Worm (Caenorhabditis elegans) whole organism, dauer: Measurements from ENCODE around the gene slt-1.

Source experiments
- unc-62 ChIP-seq: sonication (generic microtip); optimal IDR thresholded peaks from 2 replicates; lab custom pipeline; 2017; ENCODE audit warnings: missing biosample characterization, missing genetic modification reagents, missing genetic modification characterization

The slt-1 gene

DNA sequence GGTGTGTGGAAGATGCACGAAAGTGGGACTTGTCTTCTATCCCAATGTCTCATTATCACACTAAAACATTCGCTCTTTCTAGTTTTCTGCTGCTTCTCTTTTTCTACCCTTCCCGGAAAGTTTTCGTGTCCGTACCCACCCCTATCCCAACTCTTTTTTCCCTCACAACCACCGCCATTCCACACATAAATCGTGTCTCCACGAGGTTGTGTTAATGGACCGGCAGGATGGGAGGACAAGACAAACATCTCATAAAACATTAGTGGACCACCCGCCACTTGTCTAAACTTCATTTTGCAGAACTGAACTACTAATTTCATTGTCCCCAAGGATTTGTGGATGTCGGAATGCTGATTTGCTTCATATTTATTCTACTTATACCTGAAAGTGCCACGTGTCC, at the start of gene slt-1:
Gene slt-1, plus strand, starts transcription at position 301 of the 400 bp plus-strand sequence.
- no peak for TF ChIP-seq unc-62 (GFP tag; lab: Kevin White, UChicago)

DNA sequence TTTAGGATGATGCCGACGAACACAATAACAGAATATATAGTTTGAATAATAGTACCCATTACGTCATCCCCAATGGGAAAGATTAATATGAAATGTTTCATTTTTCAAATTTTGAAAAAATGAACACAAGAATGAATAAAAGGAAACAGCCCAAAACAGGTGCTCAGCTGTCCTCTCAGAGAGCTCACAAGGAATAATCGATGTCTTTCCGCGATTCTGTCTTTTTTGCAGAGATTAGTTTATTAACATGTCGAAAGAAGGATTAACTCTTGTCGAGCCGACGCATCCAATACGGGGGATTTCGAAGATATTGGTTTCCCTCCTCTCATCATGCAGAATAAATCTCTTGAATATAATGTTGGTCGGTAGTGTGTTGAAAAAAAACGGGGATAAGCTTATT, 45.3 kb upstream of the slt-1 start, which contains the start of gene F54E4.2:
Gene F54E4.2, minus strand, starts transcription at position 101 of the 400 bp plus-strand sequence.
- no peak for TF ChIP-seq unc-62 (GFP tag; lab: Kevin White, UChicago)

DNA sequence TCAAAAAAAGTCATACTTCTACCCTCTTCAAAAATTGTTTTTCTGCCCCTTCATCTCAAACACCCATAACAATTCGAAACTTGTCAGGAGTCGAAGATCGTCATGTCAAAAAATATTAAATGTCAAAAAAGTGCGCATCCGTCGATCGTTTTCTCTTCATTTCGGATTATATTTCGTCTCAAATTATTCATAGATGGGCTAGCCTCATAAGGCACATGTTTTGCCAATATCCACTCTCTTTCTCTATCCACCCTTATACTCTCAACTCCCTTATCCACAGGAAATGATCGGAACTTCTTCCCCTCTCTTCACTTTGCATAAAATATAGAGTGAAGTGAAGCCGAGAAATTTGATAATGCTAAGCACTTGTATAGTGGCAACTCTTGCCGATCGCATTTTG, 40.4 kb upstream of the slt-1 start:
- no peak for TF ChIP-seq unc-62 (GFP tag; lab: Kevin White, UChicago)

DNA sequence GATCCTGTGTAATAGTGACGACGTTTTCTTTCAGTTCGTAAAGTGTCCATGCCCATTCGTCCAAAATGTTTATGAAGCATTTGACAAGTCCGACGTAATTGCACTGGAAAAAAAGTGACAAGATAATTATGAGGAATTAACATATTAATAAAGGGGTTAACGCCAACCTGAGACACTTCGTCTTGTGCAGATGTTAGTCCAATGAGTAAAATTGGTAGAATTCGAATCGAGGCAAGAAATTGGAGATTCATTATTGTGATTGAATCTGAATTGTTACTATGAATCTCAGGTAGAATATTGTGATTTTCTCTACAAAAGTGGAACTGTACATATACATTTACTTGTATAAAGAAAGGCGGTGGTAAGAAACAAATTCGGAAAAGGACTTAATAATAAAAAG, 38.0 kb upstream of the slt-1 start, which contains the start of gene F54E4.3:
Gene F54E4.3, minus strand, starts transcription at position 265 of the 400 bp plus-strand sequence.
- no peak for TF ChIP-seq unc-62 (GFP tag; lab: Kevin White, UChicago)

DNA sequence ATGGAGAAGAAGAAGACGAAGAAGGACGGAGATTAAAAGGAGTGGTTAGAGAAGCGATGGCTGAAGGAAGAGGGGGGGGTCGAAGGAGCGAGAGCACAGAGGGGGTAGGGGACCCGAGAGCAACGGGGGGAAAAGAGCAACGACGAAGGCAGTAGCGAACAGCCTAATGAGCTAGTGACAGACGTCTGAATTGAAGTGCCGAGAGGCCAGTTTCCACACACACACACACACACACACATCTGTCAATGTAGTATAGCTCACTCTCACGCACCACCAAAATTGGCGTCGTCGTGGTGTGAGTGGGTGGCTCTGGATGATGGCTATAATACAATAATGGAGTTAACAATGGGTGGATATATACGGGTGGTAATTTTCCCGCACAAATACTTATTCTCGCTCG, 37.4 kb upstream of the slt-1 start:
- no peak for TF ChIP-seq unc-62 (GFP tag; lab: Kevin White, UChicago)

DNA sequence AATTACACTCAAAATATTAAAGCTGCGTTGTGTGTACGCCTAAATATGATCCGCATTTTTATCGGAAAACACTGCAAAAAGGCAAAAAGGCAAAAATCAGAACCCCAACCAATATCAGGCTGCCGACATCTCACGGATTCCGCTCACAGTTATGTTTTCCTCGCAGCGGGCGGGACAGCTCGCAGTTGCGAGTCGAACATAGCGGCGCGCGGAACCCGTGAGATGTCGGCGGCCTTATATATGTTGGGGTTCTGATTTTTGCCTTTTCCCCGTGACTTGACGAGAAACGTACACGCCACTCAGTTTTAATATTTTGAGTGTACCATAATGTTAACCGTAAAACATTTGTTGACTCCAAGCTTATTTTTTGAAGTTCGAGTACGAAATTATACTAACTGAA, 36.7 kb upstream of the slt-1 start:
- TF ChIP-seq unc-62 (GFP tag; lab: Kevin White, UChicago), result no peak

DNA sequence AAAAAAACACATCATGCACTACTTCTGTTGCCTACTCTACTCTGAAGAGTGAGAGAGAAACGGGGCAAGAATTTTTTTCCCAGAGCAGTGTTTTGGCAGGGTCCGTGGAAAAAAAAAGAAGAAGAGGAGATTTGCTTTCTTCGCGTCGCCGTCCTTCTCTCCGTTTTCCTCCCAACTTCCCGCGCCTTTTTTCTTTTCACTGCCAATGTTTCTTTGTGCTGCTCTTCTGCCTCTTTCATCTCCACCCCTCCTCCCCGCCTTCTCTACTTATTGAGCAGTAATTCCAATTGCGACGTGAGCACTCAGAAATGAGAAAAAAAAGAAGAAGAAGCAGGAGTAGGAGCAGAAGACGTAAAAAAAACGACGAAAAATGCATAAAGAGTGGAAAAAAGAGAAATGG, 34.2 kb upstream of the slt-1 start:
- TF ChIP-seq unc-62 (GFP tag; lab: Kevin White, UChicago), result no peak

DNA sequence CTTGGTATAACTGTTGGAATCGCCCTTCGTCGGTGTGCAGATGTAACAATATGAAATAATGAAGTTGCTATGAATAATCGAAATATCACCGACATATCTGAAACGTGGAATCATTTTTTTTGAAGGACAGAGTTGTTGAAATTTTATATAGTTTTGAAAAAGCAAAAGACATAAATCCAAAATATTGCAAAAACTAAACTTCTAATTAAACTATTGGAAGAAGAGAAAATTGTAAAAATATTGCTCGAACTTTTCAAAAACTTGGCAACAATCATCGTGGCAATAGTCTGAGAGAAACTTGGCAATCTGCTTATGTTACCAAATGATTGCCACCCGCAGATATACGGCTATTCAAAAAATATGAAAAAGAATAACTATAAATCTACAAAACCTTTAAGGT, 28.7 kb upstream of the slt-1 start, which contains the start of gene F54E4.4:
Gene F54E4.4, minus strand, starts transcription at position 101 of the 400 bp plus-strand sequence.
- TF ChIP-seq unc-62 (GFP tag; lab: Kevin White, UChicago), result no peak

DNA sequence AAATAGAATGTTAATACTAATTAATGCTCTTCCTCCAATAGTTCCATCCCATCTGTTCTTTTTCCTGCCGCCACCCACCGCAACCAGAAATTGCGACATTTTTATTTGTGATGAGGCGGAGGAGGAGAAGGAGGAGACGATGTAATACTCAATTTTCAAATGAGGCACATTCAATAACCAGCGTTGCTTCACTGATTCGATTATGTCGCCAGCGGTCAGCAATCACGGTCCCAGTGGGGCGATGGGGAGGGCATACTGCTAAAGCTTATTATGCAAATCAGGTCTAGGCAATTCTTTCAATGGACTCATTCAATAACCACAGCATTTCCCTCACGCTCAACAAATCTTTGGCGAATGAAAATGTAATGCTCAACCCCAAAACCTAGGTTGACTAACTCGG, 24.9 kb upstream of the slt-1 start:
- no peak for TF ChIP-seq unc-62 (GFP tag; lab: Kevin White, UChicago)

DNA sequence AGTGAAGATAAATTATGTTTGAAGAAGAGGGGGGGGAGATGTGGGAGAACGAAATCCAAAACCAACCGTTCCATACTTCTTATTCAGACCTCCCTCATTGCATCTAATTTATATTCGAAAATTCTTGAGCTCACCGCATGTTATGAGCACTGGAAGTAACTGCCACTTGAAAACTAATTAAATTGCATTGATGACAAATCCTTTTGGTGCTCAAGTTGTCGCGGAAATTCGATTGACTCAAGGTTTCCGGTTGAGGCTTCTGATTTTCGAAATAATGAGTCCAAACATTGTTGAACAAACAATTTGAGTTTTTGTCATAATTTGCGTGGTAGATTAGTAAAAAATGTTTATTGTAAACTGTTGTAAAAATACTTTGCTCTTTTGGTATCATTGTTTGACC, 22.1 kb upstream of the slt-1 start:
- no peak for TF ChIP-seq unc-62 (GFP tag; lab: Kevin White, UChicago)

DNA sequence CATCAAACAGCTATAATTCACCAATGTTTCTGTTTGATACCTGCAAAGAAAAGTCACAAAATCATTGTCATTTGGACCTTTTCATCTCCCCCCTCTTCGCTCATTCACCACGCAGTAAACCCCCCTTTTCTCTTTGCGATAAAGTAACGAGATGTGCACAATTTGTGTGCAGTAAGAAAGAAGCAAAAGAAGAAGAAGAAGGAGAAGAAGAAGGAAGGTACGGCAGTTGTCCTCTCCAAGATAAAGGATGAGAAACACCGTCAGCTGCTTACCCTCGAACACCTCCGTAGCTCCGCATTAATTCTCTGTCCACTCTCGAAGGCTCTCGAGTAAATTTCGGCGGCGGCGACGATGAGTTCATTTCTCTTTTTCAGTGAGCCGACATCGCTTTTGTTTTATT, 20.6 kb upstream of the slt-1 start:
- no peak for TF ChIP-seq unc-62 (GFP tag; lab: Kevin White, UChicago)

DNA sequence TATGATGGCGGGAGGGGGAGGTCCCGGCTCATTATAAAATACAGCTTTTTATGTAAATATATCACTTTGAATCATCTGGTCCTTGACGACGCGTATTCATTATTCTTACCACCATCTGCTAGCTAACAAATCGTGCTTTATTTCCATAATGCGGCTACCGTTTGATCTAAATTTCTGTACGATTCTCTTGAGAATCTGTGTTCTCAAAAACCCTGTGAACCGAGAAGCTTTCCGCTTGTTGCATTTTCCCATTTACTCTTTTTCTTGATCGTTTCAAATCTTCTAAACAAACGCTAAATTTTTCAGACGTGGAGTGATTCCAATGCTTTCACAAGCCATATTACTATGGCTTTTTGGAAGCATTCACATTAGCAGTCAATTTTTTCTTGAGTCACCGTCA, 19.5 kb upstream of the slt-1 start, which contains the start of gene syg-2:
Gene syg-2, plus strand, starts transcription at position 301 of the 400 bp plus-strand sequence.
- TF ChIP-seq unc-62 (GFP tag; lab: Kevin White, UChicago), result no peak

DNA sequence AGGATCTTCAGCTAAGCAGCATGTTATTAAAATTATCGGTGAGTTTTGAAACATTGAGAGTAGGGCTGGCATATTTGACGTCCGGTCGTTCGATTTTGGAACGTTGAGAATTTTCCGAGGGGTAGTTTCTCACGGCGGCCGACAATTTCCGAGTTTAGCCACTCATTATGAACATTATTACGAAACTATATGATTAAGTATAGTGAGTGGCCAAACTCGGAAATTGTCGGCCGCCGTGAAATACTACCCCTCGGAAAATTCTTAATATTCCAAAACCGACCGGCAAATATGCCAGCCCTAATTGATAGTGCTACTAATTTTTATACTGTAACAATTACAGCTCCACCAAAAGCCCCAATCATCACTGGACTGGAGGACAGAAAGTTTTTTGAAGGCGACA, 16.7 kb upstream of the slt-1 start:
- TF ChIP-seq unc-62 (GFP tag; lab: Kevin White, UChicago), result no peak

DNA sequence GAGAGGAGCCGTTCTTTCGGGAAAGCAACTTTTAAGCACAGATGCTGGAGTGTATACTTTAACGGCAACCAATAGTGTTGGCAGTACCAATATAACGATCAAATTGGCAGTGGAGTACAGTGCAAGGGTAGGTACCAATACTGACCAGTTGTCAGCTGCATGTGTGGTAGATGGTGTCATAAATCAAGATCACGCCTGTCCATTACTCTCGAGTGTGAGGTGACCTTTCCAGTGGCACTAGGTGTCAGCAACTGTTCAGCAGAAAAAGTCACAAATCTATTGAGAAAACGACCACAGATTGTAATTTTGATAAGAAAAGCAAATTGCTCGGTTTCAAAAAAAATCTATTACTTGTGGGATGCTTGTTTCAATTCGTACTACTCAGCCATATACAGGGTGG, 14.7 kb upstream of the slt-1 start:
- TF ChIP-seq unc-62 (GFP tag; lab: Kevin White, UChicago), result no peak

DNA sequence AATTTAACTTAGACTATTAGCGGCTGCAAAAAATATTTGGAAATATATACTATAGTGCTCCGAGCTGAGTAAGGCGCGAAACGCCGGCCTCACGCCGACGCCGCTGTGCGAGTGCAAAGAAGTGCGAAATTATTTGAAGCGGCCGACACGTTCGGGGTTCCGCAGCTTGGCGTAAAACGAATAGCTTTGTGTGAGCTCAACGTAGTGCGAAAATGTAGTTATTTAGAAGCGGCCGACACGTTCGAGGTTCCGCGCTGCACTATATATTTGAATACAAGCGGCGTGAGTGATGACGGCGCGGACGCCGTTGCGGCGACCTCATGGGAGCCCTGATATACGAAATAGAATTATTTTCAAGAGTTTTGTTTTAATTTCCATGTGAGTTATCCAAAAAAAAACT, 12.2 kb upstream of the slt-1 start:
- no peak for TF ChIP-seq unc-62 (GFP tag; lab: Kevin White, UChicago)

DNA sequence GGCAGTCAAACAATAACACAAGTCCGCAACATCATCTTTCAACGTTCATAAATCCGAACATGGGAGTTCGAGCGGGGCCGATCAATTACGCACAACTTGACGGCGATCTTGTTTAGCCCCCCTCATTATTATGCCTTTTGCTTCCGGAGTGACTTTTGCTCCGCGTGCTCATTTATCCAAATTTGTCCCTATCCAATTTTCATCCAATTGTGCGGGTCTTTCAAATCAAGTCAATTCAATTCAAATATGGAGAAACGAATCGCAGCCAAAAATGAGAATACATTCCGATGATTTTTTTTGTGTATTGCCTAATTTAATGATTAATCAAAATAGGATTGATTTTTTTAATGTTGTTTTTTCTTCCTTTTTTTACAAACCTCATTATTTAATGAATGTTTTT, 11.7 kb upstream of the slt-1 start:
- TF ChIP-seq unc-62 (GFP tag; lab: Kevin White, UChicago), result no peak

DNA sequence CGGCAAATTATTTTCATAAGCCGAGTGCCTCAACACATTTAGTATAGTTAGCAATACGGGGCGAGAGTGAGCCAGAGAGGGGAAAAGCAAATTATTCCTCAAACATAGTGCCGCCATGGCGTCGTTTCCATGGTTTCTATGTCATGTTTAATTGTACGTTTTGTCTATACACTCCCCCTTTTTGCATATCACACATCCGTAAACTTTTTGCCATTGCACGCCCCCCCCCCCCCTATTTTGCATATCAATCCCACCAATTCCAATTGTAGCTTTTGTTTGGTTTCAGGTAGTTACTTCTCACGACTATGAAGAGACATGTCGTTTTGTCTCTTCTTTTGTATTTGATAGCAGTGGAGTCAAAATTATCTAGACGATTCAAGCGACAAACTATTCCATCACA, 10.1 kb upstream of the slt-1 start, which contains the start of gene C26G2.2:
Gene C26G2.2, plus strand, starts transcription at position 301 of the 400 bp plus-strand sequence.
- TF ChIP-seq unc-62 (GFP tag; lab: Kevin White, UChicago), result no peak

DNA sequence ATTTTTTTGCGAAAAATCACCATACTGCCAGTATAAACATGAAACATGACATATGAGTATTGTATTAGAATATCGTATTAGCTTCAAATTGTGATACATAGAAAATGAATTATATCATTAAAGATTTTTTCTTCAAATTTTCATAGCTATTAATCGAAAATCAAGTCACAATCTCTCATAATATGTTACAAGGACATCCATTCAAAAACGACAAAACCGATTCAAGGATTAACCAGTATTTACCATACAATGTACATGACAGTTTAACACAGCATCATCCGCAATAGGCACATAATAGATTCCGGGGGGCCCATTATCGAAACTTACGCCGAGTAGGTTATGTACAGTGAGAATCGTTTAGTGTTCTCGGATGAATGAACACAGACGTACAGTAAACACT, 2.8 kb upstream of the slt-1 start:
- no peak for TF ChIP-seq unc-62 (GFP tag; lab: Kevin White, UChicago)
